Fruit fly (Drosophila melanogaster): ENCODE results near the gene IntS10.

Gene IntS10

DNA sequence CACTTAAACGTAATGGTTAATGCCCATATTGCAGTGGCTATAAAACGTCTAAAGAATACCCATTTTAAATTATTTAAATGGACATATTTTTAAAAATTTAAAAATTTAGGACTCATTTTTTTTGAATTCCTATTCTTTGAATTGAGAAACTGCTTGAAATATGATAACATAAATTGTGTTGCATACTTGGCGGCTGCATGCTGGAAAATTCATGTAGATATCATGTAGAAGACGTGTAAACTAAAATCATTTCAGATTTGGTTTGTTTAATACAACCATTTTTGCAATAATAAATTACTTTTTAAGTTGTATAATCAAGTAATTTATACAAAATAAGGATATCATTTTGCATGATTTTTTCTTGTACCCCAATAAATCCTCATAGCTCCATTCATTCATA is 39.8 kb upstream of the IntS10 start:
- TF ChIP-seq CG14711 (tag; optimal IDR thresholded peaks at IDR 0.05) = no peak
- no peak for TF ChIP-seq CG11617 (GFP tag; optimal IDR thresholded peaks at IDR 0.05)
- TF ChIP-seq CG7045 (GFP tag; optimal IDR thresholded peaks at IDR 0.05) = no peak
- no peak for TF ChIP-seq Hr96 (GFP tag; optimal IDR thresholded peaks at IDR 0.05)

DNA sequence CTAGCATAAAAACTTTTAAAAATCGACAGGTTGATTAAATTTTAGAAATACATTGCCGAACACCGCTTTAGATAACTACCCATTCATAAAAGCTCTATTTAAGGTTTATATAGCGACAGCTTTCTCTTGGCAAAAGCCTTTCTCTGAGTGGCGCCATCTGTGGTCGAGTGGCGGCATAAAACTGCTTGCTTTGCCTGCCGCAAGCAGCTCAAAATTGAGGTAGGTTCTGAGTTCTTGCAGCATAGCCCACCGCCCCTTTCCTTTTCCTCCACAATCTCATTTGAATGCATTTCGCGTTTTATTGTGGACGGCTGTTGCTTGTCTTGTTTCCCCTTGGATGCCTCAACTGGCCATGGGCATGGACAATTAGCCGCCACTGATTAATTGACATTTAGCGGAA is 38.7 kb upstream of the IntS10 start:
- TF ChIP-seq pad (GFP tag; optimal IDR thresholded peaks at IDR 0.05) = no peak
- TF ChIP-seq cic (GFP tag; optimal IDR thresholded peaks at IDR 0.05) = peak; percentile 56

DNA sequence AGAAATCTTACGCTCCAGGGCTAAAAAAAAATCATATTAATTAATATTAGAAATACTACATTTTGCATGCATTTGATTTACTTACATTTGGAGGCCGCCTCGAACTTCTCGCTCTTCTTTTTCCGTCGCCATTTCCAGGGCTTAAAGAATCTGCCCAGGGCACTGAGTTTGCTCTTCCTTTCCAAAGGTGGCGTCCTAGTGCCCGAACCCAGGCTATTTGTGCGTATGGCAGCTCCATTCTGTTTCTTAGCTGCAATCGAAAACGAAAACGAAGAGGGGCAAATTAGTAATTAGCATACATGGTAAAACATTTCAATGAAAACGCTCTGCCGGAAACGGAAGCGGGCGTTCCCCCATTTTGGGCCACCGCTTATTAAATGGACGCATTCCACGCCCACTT is 37.4 kb upstream of the IntS10 start:
- TF ChIP-seq kay (GFP tag; ENCODE audit: borderline replicate concordance) = no peak
- no peak for TF ChIP-seq CG5204 (GFP tag; optimal IDR thresholded peaks at IDR 0.05)
- TF ChIP-seq cnc (optimal IDR thresholded peaks at IDR 0.05) = no peak
- TF ChIP-seq Crg-1 (GFP tag; optimal IDR thresholded peaks at IDR 0.05) = no peak
- no peak for TF ChIP-seq bab1 (GFP tag; optimal IDR thresholded peaks at IDR 0.05)
- TF ChIP-seq Clk (GFP tag; optimal IDR thresholded peaks at IDR 0.05) = no peak
- TF ChIP-seq Hr96 (GFP tag; optimal IDR thresholded peaks at IDR 0.05) = no peak
- no peak for TF ChIP-seq CG33017 (tag; optimal IDR thresholded peaks at IDR 0.05)
- TF ChIP-seq Mnt (GFP tag; optimal IDR thresholded peaks at IDR 0.05) = no peak
- no peak for TF ChIP-seq pad (GFP tag; optimal IDR thresholded peaks at IDR 0.05)

DNA sequence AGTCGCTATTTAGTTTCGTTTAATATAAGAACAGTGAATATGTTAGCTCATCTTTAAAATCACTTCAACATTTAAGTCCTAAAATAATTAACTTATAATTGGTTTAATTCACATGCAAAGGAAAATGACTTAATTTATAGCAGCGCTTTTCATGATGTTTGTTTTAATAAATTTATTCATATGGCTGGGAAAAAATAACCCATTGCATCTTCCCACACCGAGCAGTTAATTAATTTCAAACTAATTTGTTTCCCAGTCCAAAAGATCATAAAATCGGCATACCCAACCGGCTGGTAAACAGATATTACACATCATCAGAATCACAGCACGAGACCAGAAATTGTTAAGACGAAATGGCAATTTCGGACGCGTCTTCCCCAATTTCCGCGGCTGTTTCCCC is 35.7 kb upstream of the IntS10 start:
- no peak for TF ChIP-seq kay (GFP tag; ENCODE audit: borderline replicate concordance)
- no peak for TF ChIP-seq CG12768 (GFP tag; optimal IDR thresholded peaks at IDR 0.05)
- no peak for TF ChIP-seq CG7045 (GFP tag; optimal IDR thresholded peaks at IDR 0.05)
- no peak for TF ChIP-seq Hr96 (GFP tag; optimal IDR thresholded peaks at IDR 0.05)
- TF ChIP-seq cic (GFP tag; optimal IDR thresholded peaks at IDR 0.05) = no peak

DNA sequence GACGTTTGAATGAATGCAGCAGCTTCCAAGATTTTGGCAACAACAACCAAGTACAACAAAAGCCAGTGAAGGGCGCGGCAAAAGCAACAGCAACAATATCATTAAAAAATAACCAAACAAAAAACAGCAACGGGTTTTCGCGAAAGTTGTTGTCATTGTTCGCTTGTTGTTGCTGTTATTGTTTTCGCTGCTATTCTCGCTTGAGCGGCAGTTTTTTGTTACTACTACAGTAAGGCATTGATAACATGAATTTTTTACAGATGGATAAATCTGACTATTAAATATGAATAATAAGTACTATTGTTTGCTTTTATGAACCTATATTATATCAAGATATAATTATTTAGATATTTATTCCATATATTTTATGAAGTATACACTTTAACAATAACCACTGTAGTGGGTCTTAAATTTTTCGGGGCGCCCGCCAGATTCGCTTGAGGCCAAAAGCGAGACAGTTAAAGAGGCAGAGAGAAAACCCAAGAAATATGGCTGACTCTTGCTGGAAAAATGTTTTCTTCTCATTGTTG is 35.0 kb upstream of the IntS10 start:
- TF ChIP-seq cnc (optimal IDR thresholded peaks at IDR 0.05) (no peak), Hr96 (GFP tag; optimal IDR thresholded peaks at IDR 0.05) (no peak), CG33017 (tag; optimal IDR thresholded peaks at IDR 0.05) (peak; percentile 77), pad (GFP tag; optimal IDR thresholded peaks at IDR 0.05) (peak; percentile 26), tj (GFP tag; optimal IDR thresholded peaks at IDR 0.05) (peak; percentile 89), CG5204 (GFP tag; optimal IDR thresholded peaks at IDR 0.05) (no peak), CG11617 (GFP tag; optimal IDR thresholded peaks at IDR 0.05) (peak; percentile 8), CG1620 (GFP tag; optimal IDR thresholded peaks at IDR 0.05) (no peak), ovo (GFP tag; optimal IDR thresholded peaks at IDR 0.05) (peak; percentile 3), toe (GFP tag; optimal IDR thresholded peaks at IDR 0.05) (no peak), CG14711 (tag; optimal IDR thresholded peaks at IDR 0.05) (peak; percentile 64), CG7101 (tag; optimal IDR thresholded peaks at IDR 0.05) (peak; percentile 84), bab1 (GFP tag; optimal IDR thresholded peaks at IDR 0.05) (peak; percentile 91), cic (GFP tag; optimal IDR thresholded peaks at IDR 0.05) (peak; percentile 3), Clk (GFP tag; optimal IDR thresholded peaks at IDR 0.05) (no peak), kay (GFP tag; ENCODE audit: borderline replicate concordance) (no peak)

DNA sequence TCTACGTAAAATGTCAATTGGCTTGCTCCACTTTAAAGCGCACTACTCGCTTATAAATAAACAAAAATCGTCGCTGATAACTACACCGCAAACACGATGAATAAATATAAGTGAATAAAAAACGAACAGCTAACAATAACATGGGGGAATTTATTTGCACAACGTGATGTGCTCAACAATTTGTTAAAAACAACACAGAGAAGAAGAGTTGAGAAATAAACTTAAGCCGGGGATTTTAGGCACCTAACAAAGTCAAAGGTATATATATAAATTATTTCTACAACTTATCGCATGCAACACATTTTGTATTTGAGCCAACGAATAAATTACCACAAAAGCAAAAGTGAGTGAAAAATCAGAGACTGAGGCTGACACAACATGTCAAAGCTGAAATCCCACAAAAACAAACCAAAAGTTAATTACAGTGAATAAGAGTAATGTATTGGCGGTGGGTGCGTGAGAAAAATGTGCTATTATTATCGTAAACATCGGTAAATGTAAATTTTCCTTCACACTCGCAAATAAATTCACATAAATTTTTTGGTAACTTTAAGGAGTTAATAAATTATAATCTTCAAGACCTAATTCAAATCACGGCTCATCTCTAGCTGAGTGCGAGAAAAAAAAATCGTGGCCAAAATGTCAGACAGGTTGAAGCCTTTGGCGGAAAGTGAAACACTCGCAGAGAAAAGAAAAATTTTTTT is 34.1 kb upstream of the IntS10 start:
- TF ChIP-seq Clk (GFP tag; optimal IDR thresholded peaks at IDR 0.05) (no peak), Mnt (GFP tag; optimal IDR thresholded peaks at IDR 0.05) (no peak), CG11617 (GFP tag; optimal IDR thresholded peaks at IDR 0.05) (no peak), CG12768 (GFP tag; optimal IDR thresholded peaks at IDR 0.05) (peak; percentile 59), kay (GFP tag; ENCODE audit: borderline replicate concordance) (peak; percentile 85), CG5204 (GFP tag; optimal IDR thresholded peaks at IDR 0.05) (no peak), toe (GFP tag; optimal IDR thresholded peaks at IDR 0.05) (no peak), CG7101 (tag; optimal IDR thresholded peaks at IDR 0.05) (no peak), Crg-1 (GFP tag; optimal IDR thresholded peaks at IDR 0.05) (no peak), CG7045 (GFP tag; optimal IDR thresholded peaks at IDR 0.05) (peak; percentile 64), cnc (optimal IDR thresholded peaks at IDR 0.05) (no peak), CG14711 (tag; optimal IDR thresholded peaks at IDR 0.05) (peak; percentile 9), CG33017 (tag; optimal IDR thresholded peaks at IDR 0.05) (no peak), pad (GFP tag; optimal IDR thresholded peaks at IDR 0.05) (peak; percentile 18), CG1620 (GFP tag; optimal IDR thresholded peaks at IDR 0.05) (no peak), cic (GFP tag; optimal IDR thresholded peaks at IDR 0.05) (peak; percentile 58), ovo (GFP tag; optimal IDR thresholded peaks at IDR 0.05) (no peak), tj (GFP tag; optimal IDR thresholded peaks at IDR 0.05) (no peak), bab1 (GFP tag; optimal IDR thresholded peaks at IDR 0.05) (no peak), Hr96 (GFP tag; optimal IDR thresholded peaks at IDR 0.05) (peak; percentile 42)

DNA sequence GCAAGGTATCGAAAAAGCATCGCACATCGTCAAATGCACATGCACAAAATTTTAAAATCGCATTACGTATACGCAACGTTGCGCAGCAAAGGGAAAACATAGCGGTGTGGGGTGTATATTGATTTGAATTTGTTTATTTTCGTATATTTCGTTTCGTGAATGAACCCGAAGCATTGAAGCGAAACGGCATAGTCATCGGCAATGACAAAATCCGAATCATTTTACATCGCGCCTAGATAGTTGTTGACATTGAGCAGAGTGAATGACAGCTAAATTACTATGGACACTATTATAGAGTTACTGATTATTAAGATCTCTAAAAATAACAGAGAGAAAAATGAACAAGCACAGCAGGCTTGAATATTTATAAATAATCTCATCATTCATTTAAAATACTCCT is 33.2 kb upstream of the IntS10 start:
- TF ChIP-seq Hr96 (GFP tag; optimal IDR thresholded peaks at IDR 0.05) (no peak), cic (GFP tag; optimal IDR thresholded peaks at IDR 0.05) (peak; percentile 26), cnc (optimal IDR thresholded peaks at IDR 0.05) (peak in 1 of 2 experiments; percentile 56), Crg-1 (GFP tag; optimal IDR thresholded peaks at IDR 0.05) (no peak)
